Fruit fly (Drosophila melanogaster) whole organism, pupa: ENCODE data around the gene CG6685.

Source experiments
- CG12605 ChIP-seq: fragments of 200-800 bp; sonication (Bioruptor generic); IDR thresholded peaks from 2 replicates; pipeline ENCODE4 v1.3.6; 2022; ENCODE audit warnings: missing biosample characterization, missing genetic modification characterization
- CG34367 ChIP-seq: fragments of 200-800 bp; sonication (Bioruptor generic); optimal IDR thresholded peaks from 2 replicates; lab custom pipeline; 2018; ENCODE audit warnings: missing biosample characterization, mild to moderate bottlenecking, missing genetic modification characterization
- CG4496 ChIP-seq: fragments of 200-800 bp; sonication (Bioruptor generic); IDR thresholded peaks from 3 replicates; pipeline ENCODE4 v1.3.6; 2022; ENCODE audit warnings: missing biosample characterization, missing genetic modification characterization
- CG8159 ChIP-seq: fragments of 200-800 bp; sonication (Bioruptor generic); optimal IDR thresholded peaks from 3 replicates; lab custom pipeline; 2018; ENCODE audit warnings: missing biosample characterization, mild to moderate bottlenecking, missing genetic modification characterization, moderate library complexity
- D1 ChIP-seq: fragments of 200-800 bp; sonication (Bioruptor generic); optimal IDR thresholded peaks from 2 replicates; lab custom pipeline; 2018; ENCODE audit warnings: missing biosample characterization, mild to moderate bottlenecking, missing genetic modification characterization, moderate library complexity
- EcR ChIP-seq: fragments of 200-800 bp; sonication (Bioruptor generic); optimal IDR thresholded peaks from 3 replicates; lab custom pipeline; 2019; ENCODE audit warnings: missing biosample characterization, missing genetic modification characterization, mild to moderate bottlenecking, moderate library complexity, missing genetic modification reagents
- Pif1A ChIP-seq: fragments of 200-800 bp; sonication (Bioruptor generic); optimal IDR thresholded peaks from 3 replicates; lab custom pipeline; 2016; ENCODE audit warnings: missing biosample characterization, missing genetic modification characterization
- rn ChIP-seq: fragments of 200-800 bp; sonication (Bioruptor generic); IDR thresholded peaks from 2 replicates; pipeline ENCODE4 v1.3.6; 2022; ENCODE audit warnings: missing biosample characterization, missing genetic modification characterization

dm6 chr3L:9974172-9974896 is 6.2 kb upstream of the CG6685 start, which contains the start of gene dpr6:
- no peak for TF ChIP-seq Pif1A (GFP tag; lab: Kevin White, UChicago)
- no peak for TF ChIP-seq CG8159
- TF ChIP-seq D1: no peak
- TF ChIP-seq CG34367: no peak
- no peak for TF ChIP-seq EcR (GFP tag; lab: Kevin White, UChicago)
- TF ChIP-seq CG4496 (GFP tag; lab: Robert Waterston, UW): no peak
- TF ChIP-seq rn: no peak
- no peak for TF ChIP-seq CG12605 (GFP tag; lab: Robert Waterston, UW)
